Worm (Caenorhabditis elegans) whole organism, L4 larva: ENCODE data around the gene F59C12.4.

ENCODE experiments used
- D1046.2 ChIP-seq: fragments of 200-800 bp; sonication (Bioruptor generic); IDR thresholded peaks from 2 replicates; pipeline ENCODE4 v1.3.6; 2022; ENCODE audit warnings: missing genetic modification characterization, missing compliant biosample characterization
- F10B5.3 ChIP-seq: sonication (generic microtip); optimal IDR thresholded peaks from 2 replicates; lab custom pipeline; 2016; ENCODE audit warnings: mild to moderate bottlenecking, missing genetic modification characterization, missing compliant biosample characterization
- T20F7.1 ChIP-seq: fragments of 200-800 bp; sonication (Bioruptor generic); optimal IDR thresholded peaks from 2 replicates; lab custom pipeline; 2018; ENCODE audit warnings: mild to moderate bottlenecking, missing genetic modification characterization, missing compliant biosample characterization
- T26A8.4 ChIP-seq: fragments of 200-800 bp; sonication (Bioruptor generic); IDR thresholded peaks from 2 replicates; pipeline ENCODE4 v1.3.6; 2022; ENCODE audit warnings: missing genetic modification characterization, missing compliant biosample characterization
- Y105C5A.15 ChIP-seq: fragments of 200-800 bp; sonication (Bioruptor generic); IDR thresholded peaks from 2 replicates; pipeline ENCODE4 v1.3.6; 2022; ENCODE audit warnings: missing genetic modification characterization, missing compliant biosample characterization
- Y5F2A.4 ChIP-seq: fragments of 200-800 bp; sonication (Bioruptor generic); optimal IDR thresholded peaks from 2 replicates; lab custom pipeline; 2018; ENCODE audit warnings: mild to moderate bottlenecking, missing genetic modification characterization, missing compliant biosample characterization
- ZK337.2 ChIP-seq: fragments of 200-800 bp; sonication (Bioruptor generic); IDR thresholded peaks from 2 replicates; pipeline ENCODE4 v1.3.6; 2022; ENCODE audit warnings: missing genetic modification reagents, missing genetic modification characterization, missing compliant biosample characterization
- ZK546.5 ChIP-seq, 2 experiments: sonication (generic microtip); optimal IDR thresholded peaks; 2 replicates each; lab custom pipeline; 2017; ENCODE audit warnings: missing biosample characterization in 2 of 2, missing genetic modification characterization in 2 of 2
- aly-2 ChIP-seq: sonication (generic microtip); optimal IDR thresholded peaks from 2 replicates; lab custom pipeline; 2018; ENCODE audit warnings: missing biosample characterization, missing genetic modification characterization
- attf-4 ChIP-seq: sonication (generic microtip); optimal IDR thresholded peaks from 3 replicates; lab custom pipeline; 2017; ENCODE audit warnings: missing biosample characterization, missing genetic modification characterization
- ceh-44 ChIP-seq: fragments of 200-800 bp; sonication (Bioruptor generic); IDR thresholded peaks from 2 replicates; pipeline ENCODE4 v1.3.6; 2022; ENCODE audit warnings: missing genetic modification reagents, missing genetic modification characterization, missing compliant biosample characterization
- ceh-62 ChIP-seq: sonication (generic microtip); optimal IDR thresholded peaks from 2 replicates; lab custom pipeline; 2017; ENCODE audit warnings: missing biosample characterization, missing genetic modification characterization
- ces-1 ChIP-seq: fragments of 150-350 bp; sonication (generic microtip); optimal IDR thresholded peaks from 4 replicates; lab custom pipeline; 2014; ENCODE audit warnings: missing biosample characterization, missing genetic modification reagents, missing genetic modification characterization
- ctbp-1 ChIP-seq: fragments of 200-800 bp; sonication (Bioruptor generic); IDR thresholded peaks from 2 replicates; pipeline ENCODE4 v1.3.6; 2022; ENCODE audit warnings: missing genetic modification reagents, missing genetic modification characterization, missing compliant biosample characterization
- daf-12 ChIP-seq: fragments of 150-350 bp; optimal IDR thresholded peaks from 2 replicates; lab custom pipeline; 2014; ENCODE audit warnings: missing biosample characterization, missing genetic modification reagents, missing genetic modification characterization
- daf-16 ChIP-seq, 3 experiments: sonication (generic microtip); optimal IDR thresholded peaks; 2 replicates each; lab custom pipeline; 2016 to 2017; ENCODE audit warnings: missing genetic modification characterization in 3 of 3, missing genetic modification reagents in 3 of 3, mild to moderate bottlenecking in 2 of 3, missing compliant biosample characterization in 2 of 3, missing biosample characterization in 1 of 3, moderate library complexity in 1 of 3
- daf-19 ChIP-seq: fragments of 200-800 bp; sonication (Bioruptor generic); conservative IDR thresholded peaks from 2 replicates; pipeline ENCODE4 v1.3.6; 2022; ENCODE audit warnings: missing genetic modification characterization, missing compliant biosample characterization
- daf-8 ChIP-seq: fragments of 200-800 bp; sonication (Bioruptor generic); IDR thresholded peaks from 2 replicates; pipeline ENCODE4 v1.3.6; 2022; ENCODE audit warnings: missing genetic modification characterization, missing compliant biosample characterization
- dmd-6 ChIP-seq: fragments of 200-800 bp; sonication (Bioruptor generic); IDR thresholded peaks from 2 replicates; pipeline ENCODE4 v1.3.6; 2022; ENCODE audit warnings: missing genetic modification reagents, missing genetic modification characterization, missing compliant biosample characterization
- dmd-8 ChIP-seq: fragments of 200-800 bp; sonication (Bioruptor generic); IDR thresholded peaks from 2 replicates; pipeline ENCODE4 v1.3.6; 2022; ENCODE audit warnings: missing genetic modification characterization, missing compliant biosample characterization
- dpl-1 ChIP-seq: fragments of 150-350 bp; optimal IDR thresholded peaks from 2 replicates; lab custom pipeline; 2014; ENCODE audit warnings: missing biosample characterization, missing genetic modification reagents, missing genetic modification characterization
- dve-1 ChIP-seq: sonication (generic microtip); optimal IDR thresholded peaks from 2 replicates; lab custom pipeline; 2017; ENCODE audit warnings: antibody characterized with exemption, mild to moderate bottlenecking, missing genetic modification characterization, missing compliant biosample characterization; ENCODE audit not compliant: insufficient read depth
- hlh-11 ChIP-seq: fragments of 200-800 bp; sonication (Bioruptor generic); optimal IDR thresholded peaks from 2 replicates; lab custom pipeline; 2018; ENCODE audit warnings: mild to moderate bottlenecking, missing genetic modification characterization, missing compliant biosample characterization
- jun-1 ChIP-seq: fragments of 150-350 bp; optimal IDR thresholded peaks from 2 replicates; lab custom pipeline; 2014; ENCODE audit warnings: missing biosample characterization, missing genetic modification reagents, missing genetic modification characterization
- lim-7 ChIP-seq: fragments of 200-800 bp; sonication (Bioruptor generic); IDR thresholded peaks from 2 replicates; pipeline ENCODE4 v1.3.6; 2022; ENCODE audit warnings: missing genetic modification characterization, missing compliant biosample characterization
- lin-1 ChIP-seq: fragments of 200-800 bp; sonication (Bioruptor generic); IDR thresholded peaks from 2 replicates; pipeline ENCODE4 v1.3.6; 2022; ENCODE audit warnings: missing genetic modification reagents, missing genetic modification characterization, missing compliant biosample characterization
- lin-29 ChIP-seq: fragments of 200-800 bp; sonication (Bioruptor generic); IDR thresholded peaks from 2 replicates; pipeline ENCODE4 v1.3.6; 2022; ENCODE audit warnings: missing genetic modification reagents, missing genetic modification characterization, missing compliant biosample characterization
- lin-38 ChIP-seq: fragments of 200-800 bp; sonication (Bioruptor generic); IDR thresholded peaks from 2 replicates; pipeline ENCODE4 v1.3.6; 2022; ENCODE audit warnings: missing genetic modification reagents, missing genetic modification characterization, missing compliant biosample characterization
- mdl-1 ChIP-seq, 2 experiments: fragments of 150-350 bp in 1 of 2; sonication (generic microtip) in 1 of 2; optimal IDR thresholded peaks; 2 replicates each; lab custom pipeline; 2014 to 2017; ENCODE audit warnings: missing biosample characterization in 2 of 2, missing genetic modification characterization in 2 of 2
- mdt-29 ChIP-seq: fragments of 200-800 bp; sonication (Bioruptor generic); IDR thresholded peaks from 2 replicates; pipeline ENCODE4 v1.3.6; 2022; ENCODE audit warnings: missing genetic modification reagents, missing genetic modification characterization, missing compliant biosample characterization
- mep-1 ChIP-seq: fragments of 150-350 bp; sonication (generic microtip); optimal IDR thresholded peaks from 3 replicates; lab custom pipeline; 2014; ENCODE audit warnings: missing biosample characterization, missing genetic modification characterization
- mes-2 ChIP-seq: sonication (generic microtip); optimal IDR thresholded peaks from 2 replicates; lab custom pipeline; 2016; ENCODE audit warnings: missing genotype, mild to moderate bottlenecking, missing genetic modification characterization, missing compliant biosample characterization; ENCODE audit not compliant: poor library complexity, severe bottlenecking
- nhr-10 ChIP-seq: fragments of 150-350 bp; optimal IDR thresholded peaks from 2 replicates; lab custom pipeline; 2014; ENCODE audit warnings: missing biosample characterization, missing genetic modification characterization
- nhr-102 ChIP-seq: sonication (generic microtip); optimal IDR thresholded peaks from 2 replicates; lab custom pipeline; 2016; ENCODE audit warnings: mild to moderate bottlenecking, missing genetic modification characterization, moderate library complexity, missing compliant biosample characterization
- nhr-237 ChIP-seq: sonication (generic microtip); optimal IDR thresholded peaks from 2 replicates; lab custom pipeline; 2017; ENCODE audit warnings: missing biosample characterization, missing genetic modification characterization
- nhr-28 ChIP-seq: fragments of 150-350 bp; optimal IDR thresholded peaks from 2 replicates; lab custom pipeline; 2014; ENCODE audit warnings: missing biosample characterization, missing genetic modification characterization
- nhr-48 ChIP-seq: sonication (generic microtip); optimal IDR thresholded peaks from 2 replicates; lab custom pipeline; 2016; ENCODE audit warnings: mild to moderate bottlenecking, missing genetic modification characterization, missing compliant biosample characterization
- nhr-6 ChIP-seq: fragments of 150-350 bp; optimal IDR thresholded peaks from 2 replicates; lab custom pipeline; 2014; ENCODE audit warnings: missing biosample characterization, missing genetic modification characterization
- nhr-77 ChIP-seq: fragments of 150-350 bp; optimal IDR thresholded peaks from 2 replicates; lab custom pipeline; 2014; ENCODE audit warnings: missing biosample characterization, missing genetic modification characterization
- php-3 ChIP-seq: fragments of 200-800 bp; sonication (Bioruptor generic); IDR thresholded peaks from 2 replicates; pipeline ENCODE4 v1.3.6; 2022; ENCODE audit warnings: missing genetic modification reagents, missing genetic modification characterization, missing compliant biosample characterization
- rbr-2 ChIP-seq: sonication (generic microtip); optimal IDR thresholded peaks from 2 replicates; lab custom pipeline; 2016; ENCODE audit warnings: missing genotype, missing genetic modification characterization, missing compliant biosample characterization
- skn-1 ChIP-seq: fragments of 150-350 bp; optimal IDR thresholded peaks from 2 replicates; lab custom pipeline; 2014; ENCODE audit warnings: missing biosample characterization, missing genetic modification characterization
- snpc-1.2 ChIP-seq: fragments of 200-800 bp; sonication (Bioruptor generic); IDR thresholded peaks from 2 replicates; pipeline ENCODE4 v1.3.6; 2022; ENCODE audit warnings: missing genetic modification reagents, missing genetic modification characterization, missing compliant biosample characterization
- spr-3 ChIP-seq: fragments of 200-800 bp; sonication (Bioruptor generic); optimal IDR thresholded peaks from 2 replicates; lab custom pipeline; 2018; ENCODE audit warnings: mild to moderate bottlenecking, missing genetic modification characterization, missing compliant biosample characterization
- tra-1 ChIP-seq: fragments of 200-800 bp; sonication (Bioruptor generic); IDR thresholded peaks from 2 replicates; pipeline ENCODE4 v1.3.6; 2022; ENCODE audit warnings: missing genetic modification reagents, missing genetic modification characterization, missing compliant biosample characterization
- unc-39 ChIP-seq: sonication (generic microtip); optimal IDR thresholded peaks from 2 replicates; lab custom pipeline; 2017; ENCODE audit warnings: missing biosample characterization, missing genetic modification characterization
- unc-62 ChIP-seq, 3 experiments: fragments of 150-350 bp in 1 of 3; sonication (generic microtip); optimal IDR thresholded peaks in 2 of 3; peaks in 1 of 3; 1 replicate in 1 of 3; 2 replicates in 2 of 3; lab custom pipeline; 2014 to 2017; ENCODE audit warnings: missing biosample characterization in 3 of 3, missing genetic modification characterization in 3 of 3, missing genetic modification reagents in 3 of 3, missing genotype in 1 of 3
- vab-7 ChIP-seq: fragments of 200-800 bp; sonication (Bioruptor generic); IDR thresholded peaks from 2 replicates; pipeline ENCODE4 v1.3.6; 2022; ENCODE audit warnings: missing genetic modification reagents, missing genetic modification characterization, missing compliant biosample characterization
- zfp-3 ChIP-seq: fragments of 200-800 bp; sonication (Bioruptor generic); conservative IDR thresholded peaks from 2 replicates; pipeline ENCODE4 v1.3.6; 2022; ENCODE audit warnings: missing genetic modification reagents, missing genetic modification characterization, missing compliant biosample characterization

Gene F59C12.4

DNA sequence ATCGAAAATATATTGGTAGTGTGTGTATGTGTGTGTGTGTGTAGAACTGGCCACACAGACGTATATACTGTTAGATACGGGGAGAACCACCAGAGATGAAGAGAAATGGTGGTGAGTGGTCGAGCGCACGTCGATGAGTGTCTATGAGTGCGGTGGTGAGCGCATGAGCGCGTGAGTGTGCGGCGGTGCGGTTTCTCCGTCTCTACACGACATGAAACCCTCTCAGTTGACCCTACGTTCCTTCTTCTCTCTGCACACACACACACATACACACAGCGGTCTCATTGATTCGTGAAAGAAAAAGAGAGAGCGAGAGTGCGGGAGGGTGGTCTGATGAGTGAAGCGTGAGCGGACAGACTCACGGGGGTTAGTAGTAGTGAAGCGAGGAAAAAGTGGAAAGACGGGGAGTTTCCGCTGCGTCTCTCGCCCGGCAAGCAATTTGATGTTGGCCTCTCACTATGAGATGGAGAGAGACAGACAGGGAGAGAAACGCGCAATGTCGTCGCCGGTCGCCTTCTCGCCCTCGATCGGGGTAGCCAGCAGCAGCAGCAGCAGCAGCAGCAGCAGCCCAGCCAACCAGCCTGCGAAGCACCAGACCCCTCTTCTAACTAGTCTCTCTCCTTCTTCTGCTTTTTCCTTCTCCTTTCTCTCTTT is 10.0 kb upstream of the F59C12.4 start (continued):
- peak; percentile 78 for TF ChIP-seq vab-7 (GFP tag; lab: Robert Waterston, UW)
- peak; percentile 54 for TF ChIP-seq zfp-3 (GFP tag; lab: Robert Waterston, UW)
- TF ChIP-seq aly-2 (tag; lab: Kevin White, UChicago): no peak
- TF ChIP-seq T26A8.4 (GFP tag; lab: Robert Waterston, UW): peak; percentile 90
- peak; percentile 97 for TF ChIP-seq dmd-6 (GFP tag; lab: Robert Waterston, UW)
- TF ChIP-seq lin-1 (GFP tag; lab: Robert Waterston, UW): peak; percentile 87
- TF ChIP-seq nhr-77 (tag; lab: Kevin White, UChicago): peak; percentile 31
- peak; percentile 99 for TF ChIP-seq hlh-11 (tag; lab: Kevin White, UChicago)
- TF ChIP-seq nhr-102 (tag; lab: Kevin White, UChicago): peak; percentile 90
- TF ChIP-seq nhr-237 (tag; lab: Kevin White, UChicago): peak; percentile 71
- no peak for TF ChIP-seq ZK337.2
- peak; percentile 91 for TF ChIP-seq jun-1 (tag; lab: Kevin White, UChicago)
- no peak for TF ChIP-seq ceh-44 (GFP tag; lab: Robert Waterston, UW)
- peak; percentile 39 for TF ChIP-seq Y5F2A.4 (GFP tag; lab: Kevin White, UChicago)
- peak in 1 of 2 experiments; percentile 34 for TF ChIP-seq ZK546.5 (tag; optimal IDR thresholded peaks at IDR 0.05; lab: Kevin White, UChicago)
- no peak for TF ChIP-seq attf-4
- TF ChIP-seq php-3 (GFP tag; lab: Robert Waterston, UW): peak; percentile 80
- peak; percentile 95 for TF ChIP-seq nhr-10 (tag; lab: Kevin White, UChicago)
- no peak for TF ChIP-seq D1046.2 (GFP tag; lab: Robert Waterston, UW)
- TF ChIP-seq mdt-29 (GFP tag; lab: Robert Waterston, UW): peak; percentile 36; the same call in 1 of the 2 replicates
- peak; percentile 62 for TF ChIP-seq dpl-1 (GFP tag; lab: Kevin White, UChicago)
- peak in 1 of 2 experiments; percentile 100 for TF ChIP-seq unc-62 (GFP tag; optimal IDR thresholded peaks at IDR 0.05 in 1 of 2; lab: Kevin White, UChicago)
- TF ChIP-seq unc-62 (tag; optimal IDR thresholded peaks at IDR 0.05; lab: Kevin White, UChicago): peak; percentile 6
- TF ChIP-seq dmd-8: 0 out of 2 replicates have a peak, but pooled peaks have one; percentile 38
- TF ChIP-seq skn-1 (tag; lab: Kevin White, UChicago): peak; percentile 65
- TF ChIP-seq nhr-48: peak; percentile 96
- TF ChIP-seq tra-1: peak; percentile 90
- TF ChIP-seq daf-19 (GFP tag; lab: Robert Waterston, UW): no peak
- TF ChIP-seq ces-1 (GFP tag; lab: Kevin White, UChicago): no peak
- TF ChIP-seq unc-39: peak; percentile 56
- TF ChIP-seq lin-29 (GFP tag; lab: Robert Waterston, UW): peak; percentile 78; the same call in 1 of the 2 replicates
- peak; percentile 63 for TF ChIP-seq lin-38
- peak; percentile 83 for TF ChIP-seq F10B5.3
- peak; percentile 87 for TF ChIP-seq T20F7.1
- TF ChIP-seq rbr-2 (tag; lab: Kevin White, UChicago): peak; percentile 98
- peak; percentile 92 for TF ChIP-seq nhr-6 (tag; lab: Kevin White, UChicago)
- TF ChIP-seq daf-8 (GFP tag; lab: Robert Waterston, UW): no peak
- TF ChIP-seq mdl-1 (tag; optimal IDR thresholded peaks at IDR 0.05; lab: Kevin White, UChicago): peak; percentile 92 to 97
- peak; percentile 92 for TF ChIP-seq nhr-28
- peak; percentile 67 for TF ChIP-seq spr-3 (GFP tag; lab: Kevin White, UChicago)
- peak; percentile 91 for TF ChIP-seq dve-1 (tag; lab: Kevin White, UChicago)
- TF ChIP-seq ctbp-1 (GFP tag; lab: Robert Waterston, UW): peak; percentile 96
- TF ChIP-seq snpc-1.2 (GFP tag; lab: Robert Waterston, UW): peak; percentile 52; the same call in 1 of the 2 replicates
- TF ChIP-seq mep-1 (tag; lab: Kevin White, UChicago): peak; percentile 99
- TF ChIP-seq mes-2 (tag; lab: Kevin White, UChicago): peak; percentile 82
- TF ChIP-seq Y105C5A.15: no peak
- no peak for TF ChIP-seq ceh-62 (tag; lab: Kevin White, UChicago)
- no peak; the same call in 1 of the 2 replicates for TF ChIP-seq lim-7 (GFP tag; lab: Robert Waterston, UW)
- peak; percentile 59 to 86 for TF ChIP-seq daf-16 (GFP tag; optimal IDR thresholded peaks at IDR 0.05; lab: Kevin White, UChicago)
- peak; percentile 90 for TF ChIP-seq daf-16 (tag; optimal IDR thresholded peaks at IDR 0.05; lab: Kevin White, UChicago)
- no peak for TF ChIP-seq daf-12 (tag; lab: Kevin White, UChicago)
